Fruit fly (Drosophila melanogaster) whole organism: Measurements from ENCODE around the gene Npl4.

ENCODE experiments used
- CG8478 ChIP-seq: fragments of >200 bp; optimal IDR thresholded peaks from 2 replicates; lab custom pipeline; 2018; ENCODE audit warnings: inconsistent platforms
- psq ChIP-seq: fragments of >200 bp; optimal IDR thresholded peaks from 2 replicates; lab custom pipeline; 2017

- no peak for TF ChIP-seq psq (lab: Kevin White, UChicago)
- TF ChIP-seq CG8478 (lab: Kevin White, UChicago) = no peak
These were observed 37.9 kb upstream of the Npl4 start for dm6 chr3R:25662358-25662757.
